4 worm cellular contexts compared by ENCODE assay signal in genomic region chrX:3106137-3106536, ce11.
A peak's percentile ranks its signal among the peaks of the same experiment; 100 is the strongest.
TF ChIP-seq lines count a peak whose summit lies in the region.

Gene K10B3.5, minus strand, starts transcription at chrX:3106479.

TF ChIP-seq in whole organism, L2 larva, 48 proteins besides CTCF, POLR2A, EP300 and RAD21 (continues in another document):
- TF ChIP-seq nhr-21 (tag; optimal IDR thresholded peaks at IDR 0.05; lab: Kevin White, UChicago) (peak; percentile 46), nhr-23 (tag; optimal IDR thresholded peaks at IDR 0.05; lab: Kevin White, UChicago) (no peak), unc-62 (GFP tag; optimal IDR thresholded peaks at IDR 0.05; lab: Kevin White, UChicago) (no peak), ztf-11 (tag; optimal IDR thresholded peaks at IDR 0.05; lab: Kevin White, UChicago) (no peak), C34F6.9 (tag; optimal IDR thresholded peaks at IDR 0.05; lab: Kevin White, UChicago) (peak; percentile 91), nhr-6 (tag; optimal IDR thresholded peaks at IDR 0.05; lab: Kevin White, UChicago) (peak; percentile 1), nhr-129 (tag; optimal IDR thresholded peaks at IDR 0.05; lab: Kevin White, UChicago) (peak; percentile 72), blmp-1 (tag; optimal IDR thresholded peaks at IDR 0.05; lab: Kevin White, UChicago; ENCODE audit: insufficient read depth) (no peak), nhr-12 (tag; optimal IDR thresholded peaks at IDR 0.05; lab: Kevin White, UChicago) (no peak), mdl-1 (tag; optimal IDR thresholded peaks at IDR 0.05; lab: Kevin White, UChicago) (peak in 1 of 2 experiments; percentile 1), nhr-237 (tag; optimal IDR thresholded peaks at IDR 0.05; lab: Kevin White, UChicago) (no peak), gmeb-1 (tag; optimal IDR thresholded peaks at IDR 0.05; lab: Kevin White, UChicago) (peak; percentile 61), fos-1 (tag; optimal IDR thresholded peaks at IDR 0.05; lab: Kevin White, UChicago) (peak; percentile 54), lsy-2 (tag; optimal IDR thresholded peaks at IDR 0.05; lab: Kevin White, UChicago) (peak in 1 of 2 experiments; percentile 74), Y55F3AM.14 (GFP tag; optimal IDR thresholded peaks at IDR 0.05; lab: Kevin White, UChicago) (no peak), lin-11 (tag; optimal IDR thresholded peaks at IDR 0.05; lab: Kevin White, UChicago) (peak; percentile 15), elt-1 (tag; optimal IDR thresholded peaks at IDR 0.05; lab: Kevin White, UChicago) (no peak), ceh-82 (tag; optimal IDR thresholded peaks at IDR 0.05; lab: Kevin White, UChicago) (no peak), ZK546.5 (tag; optimal IDR thresholded peaks at IDR 0.05; lab: Kevin White, UChicago) (no peak), R02D3.7 (tag; optimal IDR thresholded peaks at IDR 0.05; lab: Kevin White, UChicago) (no peak), ama-1 (optimal IDR thresholded peaks at IDR 0.05; lab: Kevin White, UChicago) (no peak), ztf-4 (tag; optimal IDR thresholded peaks at IDR 0.05; lab: Kevin White, UChicago) (no peak), egl-27 (tag; optimal IDR thresholded peaks at IDR 0.05; lab: Kevin White, UChicago) (no peak), unc-55 (GFP tag; optimal IDR thresholded peaks at IDR 0.05; lab: Kevin White, UChicago) (peak; percentile 62)

TF ChIP-seq in whole organism, L4 larva, 104 proteins besides CTCF, POLR2A, EP300 and RAD21 (continues in another document):
- TF ChIP-seq nhr-6 (tag; optimal IDR thresholded peaks at IDR 0.05; lab: Kevin White, UChicago), result peak; percentile 52
- TF ChIP-seq nhr-48 (tag; optimal IDR thresholded peaks at IDR 0.05; lab: Kevin White, UChicago), result no peak
- peak; percentile 55 for TF ChIP-seq hmg-1.1 (GFP tag; IDR thresholded peaks at IDR 0.05; lab: Robert Waterston, UW)
- TF ChIP-seq ceh-44 (GFP tag; IDR thresholded peaks at IDR 0.05; lab: Robert Waterston, UW), result no peak
- no peak for TF ChIP-seq egl-43 (GFP tag; IDR thresholded peaks at IDR 0.05; lab: Robert Waterston, UW)
- no peak for TF ChIP-seq ces-1 (GFP tag; optimal IDR thresholded peaks at IDR 0.05; lab: Kevin White, UChicago)
- no peak for TF ChIP-seq ceh-28 (tag; optimal IDR thresholded peaks at IDR 0.05; lab: Kevin White, UChicago)
- no peak for TF ChIP-seq skn-1 (tag; optimal IDR thresholded peaks at IDR 0.05; lab: Kevin White, UChicago)
- TF ChIP-seq tra-1 (GFP tag; IDR thresholded peaks at IDR 0.05; lab: Robert Waterston, UW), result no peak
- peak; percentile 55 for TF ChIP-seq hlh-11 (tag; optimal IDR thresholded peaks at IDR 0.05; lab: Kevin White, UChicago)
- no peak for TF ChIP-seq pha-4 (GFP tag; IDR thresholded peaks at IDR 0.05; lab: Robert Waterston, UW)
- TF ChIP-seq pha-4 (tag; optimal IDR thresholded peaks at IDR 0.05; lab: Kevin White, UChicago), result peak; percentile 55
- no peak for TF ChIP-seq nhr-41 (GFP tag; IDR thresholded peaks at IDR 0.05; lab: Robert Waterston, UW)
- peak; percentile 34 for TF ChIP-seq nhr-77 (tag; optimal IDR thresholded peaks at IDR 0.05; lab: Kevin White, UChicago)
- TF ChIP-seq ceh-62 (tag; optimal IDR thresholded peaks at IDR 0.05; lab: Kevin White, UChicago), result no peak
- TF ChIP-seq ceh-82 (tag; optimal IDR thresholded peaks at IDR 0.05; lab: Kevin White, UChicago), result no peak
- no peak for TF ChIP-seq nhr-10 (tag; optimal IDR thresholded peaks at IDR 0.05; lab: Kevin White, UChicago)
- peak in 1 of 2 experiments; percentile 43 for TF ChIP-seq daf-16 (GFP tag; optimal IDR thresholded peaks at IDR 0.05; lab: Kevin White, UChicago)
- TF ChIP-seq daf-16 (tag; optimal IDR thresholded peaks at IDR 0.05; lab: Kevin White, UChicago), result peak; percentile 50
- no peak for TF ChIP-seq fos-1 (tag; optimal IDR thresholded peaks at IDR 0.05; lab: Kevin White, UChicago)
- no peak for TF ChIP-seq D1046.2 (GFP tag; IDR thresholded peaks at IDR 0.05; lab: Robert Waterston, UW)
- no peak for TF ChIP-seq snpc-1.2 (GFP tag; IDR thresholded peaks at IDR 0.05; lab: Robert Waterston, UW)
- TF ChIP-seq saeg-2 (GFP tag; IDR thresholded peaks at IDR 0.05; lab: Robert Waterston, UW), result no peak
- no peak for TF ChIP-seq ceh-20 (GFP tag; IDR thresholded peaks at IDR 0.05; lab: Robert Waterston, UW)
- no peak for TF ChIP-seq nhr-111 (GFP tag; optimal IDR thresholded peaks at IDR 0.05; lab: Kevin White, UChicago)
- no peak for TF ChIP-seq php-3 (GFP tag; IDR thresholded peaks at IDR 0.05; lab: Robert Waterston, UW)

TF ChIP-seq in whole organism, late embryonic, 69 proteins besides CTCF, POLR2A, EP300 and RAD21:
- peak; percentile 59 for TF ChIP-seq ceh-31 (tag; optimal IDR thresholded peaks at IDR 0.05; lab: Kevin White, UChicago)
- TF ChIP-seq hlh-30 (tag; optimal IDR thresholded peaks at IDR 0.05; lab: Kevin White, UChicago; ENCODE audit: insufficient read depth), result peak; percentile 89
- TF ChIP-seq rnt-1 (tag; optimal IDR thresholded peaks at IDR 0.05; lab: Kevin White, UChicago), result peak; percentile 17
- peak; percentile 48 for TF ChIP-seq ceh-34 (tag; optimal IDR thresholded peaks at IDR 0.05; lab: Kevin White, UChicago)
- TF ChIP-seq sdc-2 (tag; optimal IDR thresholded peaks at IDR 0.05; lab: Kevin White, UChicago), result peak; percentile 14
- no peak for TF ChIP-seq tbx-7 (tag; optimal IDR thresholded peaks at IDR 0.05; lab: Kevin White, UChicago)
- no peak for TF ChIP-seq unc-86 (tag; optimal IDR thresholded peaks at IDR 0.05; lab: Kevin White, UChicago)
- no peak for TF ChIP-seq elt-4 (tag; optimal IDR thresholded peaks at IDR 0.05; lab: Kevin White, UChicago)
- TF ChIP-seq unc-42 (tag; optimal IDR thresholded peaks at IDR 0.05; lab: Kevin White, UChicago), result peak; percentile 33
- TF ChIP-seq elt-2 (tag; optimal IDR thresholded peaks at IDR 0.05; lab: Kevin White, UChicago), result peak; percentile 19
- TF ChIP-seq pax-1 (tag; optimal IDR thresholded peaks at IDR 0.05; lab: Kevin White, UChicago), result peak; percentile 44
- TF ChIP-seq tbx-2 (tag; optimal IDR thresholded peaks at IDR 0.05; lab: Kevin White, UChicago), result no peak
- TF ChIP-seq nfya-1 (tag; optimal IDR thresholded peaks at IDR 0.05; lab: Kevin White, UChicago), result peak; percentile 59
- peak; percentile 34 for TF ChIP-seq ceh-18 (tag; optimal IDR thresholded peaks at IDR 0.05; lab: Kevin White, UChicago)
- no peak for TF ChIP-seq ahr-1 (tag; optimal IDR thresholded peaks at IDR 0.05; lab: Kevin White, UChicago)

TF ChIP-seq in whole organism, mixed stage, embryonic, 35 proteins besides CTCF, POLR2A, EP300 and RAD21:
- TF ChIP-seq hlh-1 (tag; optimal IDR thresholded peaks at IDR 0.05; lab: Kevin White, UChicago) (no peak), ceh-39 (tag; optimal IDR thresholded peaks at IDR 0.05; lab: Kevin White, UChicago) (peak; percentile 16), lsy-2 (tag; optimal IDR thresholded peaks at IDR 0.05; lab: Kevin White, UChicago) (peak; percentile 66), mab-5 (tag; optimal IDR thresholded peaks at IDR 0.05; lab: Kevin White, UChicago) (peak; percentile 20), elt-3 (tag; optimal IDR thresholded peaks at IDR 0.05; lab: Kevin White, UChicago) (no peak), elt-1 (tag; optimal IDR thresholded peaks at IDR 0.05; lab: Kevin White, UChicago; ENCODE audit: borderline replicate concordance, insufficient read depth) (peak; percentile 16), blmp-1 (tag; optimal IDR thresholded peaks at IDR 0.05; lab: Kevin White, UChicago) (no peak), bed-3 (GFP tag; optimal IDR thresholded peaks at IDR 0.05; lab: Kevin White, UChicago) (no peak), sptf-1 (tag; optimal IDR thresholded peaks at IDR 0.05; lab: Kevin White, UChicago) (no peak), sem-2 (GFP tag; optimal IDR thresholded peaks at IDR 0.05; lab: Kevin White, UChicago) (no peak), ztf-11 (tag; optimal IDR thresholded peaks at IDR 0.05; lab: Kevin White, UChicago) (no peak), pha-4 (tag; optimal IDR thresholded peaks at IDR 0.05; lab: Kevin White, UChicago) (peak; percentile 13), snpc-4 (tag; optimal IDR thresholded peaks at IDR 0.05; lab: Kevin White, UChicago) (no peak), lin-32 (GFP tag; optimal IDR thresholded peaks at IDR 0.05; lab: Kevin White, UChicago) (no peak), cnd-1 (tag; optimal IDR thresholded peaks at IDR 0.05; lab: Kevin White, UChicago) (no peak), nhr-237 (tag; optimal IDR thresholded peaks at IDR 0.05; lab: Kevin White, UChicago) (no peak), drap-1 (GFP tag; optimal IDR thresholded peaks at IDR 0.05; lab: Kevin White, UChicago) (no peak), ham-2 (GFP tag; optimal IDR thresholded peaks at IDR 0.05; lab: Kevin White, UChicago) (no peak), nhr-76 (tag; optimal IDR thresholded peaks at IDR 0.05; lab: Kevin White, UChicago) (no peak), tbx-8 (GFP tag; optimal IDR thresholded peaks at IDR 0.05; lab: Kevin White, UChicago) (no peak), M03D4.4 (tag; optimal IDR thresholded peaks at IDR 0.05; lab: Kevin White, UChicago) (no peak), nhr-28 (tag; optimal IDR thresholded peaks at IDR 0.05; lab: Kevin White, UChicago) (no peak), ceh-83 (GFP tag; optimal IDR thresholded peaks at IDR 0.05; lab: Kevin White, UChicago) (no peak), mep-1 (tag; optimal IDR thresholded peaks at IDR 0.05; lab: Kevin White, UChicago) (peak; percentile 85), ceh-43 (GFP tag; optimal IDR thresholded peaks at IDR 0.05; lab: Kevin White, UChicago) (no peak), zip-8 (tag; optimal IDR thresholded peaks at IDR 0.05; lab: Kevin White, UChicago) (no peak), lin-13 (tag; optimal IDR thresholded peaks at IDR 0.05; lab: Kevin White, UChicago) (peak; percentile 77), unc-62 (GFP tag; optimal IDR thresholded peaks at IDR 0.05; lab: Kevin White, UChicago) (no peak), nhr-2 (tag; optimal IDR thresholded peaks at IDR 0.05; lab: Kevin White, UChicago) (peak; percentile 24), unc-39 (tag; optimal IDR thresholded peaks at IDR 0.05; lab: Kevin White, UChicago) (no peak), unc-120 (tag; optimal IDR thresholded peaks at IDR 0.05; lab: Kevin White, UChicago; ENCODE audit: poor library complexity, severe bottlenecking) (no peak), nhr-12 (tag; optimal IDR thresholded peaks at IDR 0.05; lab: Kevin White, UChicago) (no peak), flh-1 (GFP tag; optimal IDR thresholded peaks at IDR 0.05; lab: Kevin White, UChicago) (no peak), ces-1 (GFP tag; optimal IDR thresholded peaks at IDR 0.05; lab: Kevin White, UChicago) (peak; percentile 52), mls-2 (tag; optimal IDR thresholded peaks at IDR 0.05; lab: Kevin White, UChicago) (no peak)
